Worm (Caenorhabditis elegans) whole organism, L4/young adult: ENCODE results near the gene srz-13.

ENCODE experiments used
- W03F9.2 ChIP-seq: fragments of 150-350 bp; optimal IDR thresholded peaks from 2 replicates; lab custom pipeline; 2014; ENCODE audit warnings: missing biosample characterization, missing genetic modification characterization
- dao-5 ChIP-seq: sonication (generic microtip); optimal IDR thresholded peaks from 2 replicates; lab custom pipeline; 2016; ENCODE audit warnings: missing genotype, missing genetic modification characterization, moderate library complexity, missing compliant biosample characterization
- him-1 ChIP-seq: sonication (generic microtip); optimal IDR thresholded peaks from 2 replicates; lab custom pipeline; 2016; ENCODE audit warnings: missing genotype, missing genetic modification reagents, missing genetic modification characterization, missing compliant biosample characterization

DNA sequence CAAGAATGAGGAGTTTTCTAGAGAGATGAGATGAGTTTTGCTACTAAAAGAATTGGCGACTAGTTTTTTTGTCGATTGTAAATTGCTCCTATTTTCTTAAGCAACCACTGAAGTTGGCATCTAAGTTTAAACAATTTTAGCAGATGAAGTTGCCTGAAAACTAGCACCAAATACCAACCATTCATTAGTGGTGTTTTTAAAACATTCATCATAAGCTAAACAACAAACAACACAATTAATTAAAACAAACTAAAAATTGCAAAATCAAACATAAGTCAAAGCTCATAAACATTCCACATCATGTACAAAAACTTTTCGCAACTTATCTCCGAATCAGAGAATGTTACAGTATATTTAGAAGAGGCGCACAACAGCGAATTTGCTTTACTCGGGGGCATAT lies at the start of gene srz-13:
- TF ChIP-seq him-1 (tag; lab: Kevin White, UChicago): no peak
- no peak for TF ChIP-seq W03F9.2 (tag; lab: Kevin White, UChicago)
- TF ChIP-seq dao-5 (tag; lab: Kevin White, UChicago): no peak
